Worm (Caenorhabditis elegans): Measurements from ENCODE around the gene C07A9.9.

C07A9.9 gene

ce11 chrIII:9714731-9715130 is 47.3 kb upstream of the C07A9.9 start:
- TF ChIP-seq pqm-1 (tag; optimal IDR thresholded peaks at IDR 0.05), result peak; percentile 28
- no peak for TF ChIP-seq ceh-82 (tag; optimal IDR thresholded peaks at IDR 0.05)
- TF ChIP-seq elt-2 (tag; optimal IDR thresholded peaks at IDR 0.05), result peak; percentile 80

- TF ChIP-seq pqm-1 (tag; optimal IDR thresholded peaks at IDR 0.05), result peak; percentile 0
- TF ChIP-seq hmg-11 (tag; optimal IDR thresholded peaks at IDR 0.05), result no peak
- TF ChIP-seq elt-2 (tag; optimal IDR thresholded peaks at IDR 0.05), result peak; percentile 76
- no peak for TF ChIP-seq ZK546.5 (tag; optimal IDR thresholded peaks at IDR 0.05)
- no peak for TF ChIP-seq aly-2 (tag; optimal IDR thresholded peaks at IDR 0.05)
Observed at ce11 chrIII:9713862-9714261, 46.4 kb upstream of the C07A9.9 start, which contains the start of gene ncx-6. Gene ncx-6 (minus strand): TSS chrIII:9713949.

- TF ChIP-seq unc-39 (tag; optimal IDR thresholded peaks at IDR 0.05), result no peak
- no peak for TF ChIP-seq ztf-11 (tag; optimal IDR thresholded peaks at IDR 0.05)
- TF ChIP-seq nhr-77 (tag; optimal IDR thresholded peaks at IDR 0.05), result no peak
- no peak for TF ChIP-seq elt-2 (tag; optimal IDR thresholded peaks at IDR 0.05)
- TF ChIP-seq ama-1 (optimal IDR thresholded peaks at IDR 0.05), result no peak
Observed at ce11 chrIII:9713182-9713581, 45.7 kb upstream of the C07A9.9 start.

ce11 chrIII:9711163-9711562 is 43.7 kb upstream of the C07A9.9 start:
- TF ChIP-seq nhr-11 (tag; optimal IDR thresholded peaks at IDR 0.05), result no peak
- TF ChIP-seq lin-39 (tag; optimal IDR thresholded peaks at IDR 0.05), result no peak
- no peak for TF ChIP-seq pqm-1 (tag; optimal IDR thresholded peaks at IDR 0.05)
- no peak for TF ChIP-seq egl-5 (tag; optimal IDR thresholded peaks at IDR 0.05)
- no peak for TF ChIP-seq ztf-4 (tag; optimal IDR thresholded peaks at IDR 0.05)
- no peak for TF ChIP-seq ceh-28 (tag; optimal IDR thresholded peaks at IDR 0.05)
- no peak for TF ChIP-seq ztf-11 (tag; optimal IDR thresholded peaks at IDR 0.05)
- no peak for TF ChIP-seq unc-39 (tag; optimal IDR thresholded peaks at IDR 0.05)

- TF ChIP-seq egl-5 (tag; optimal IDR thresholded peaks at IDR 0.05), result peak; percentile 18
- TF ChIP-seq lin-39 (tag; optimal IDR thresholded peaks at IDR 0.05), result peak; percentile 41
- TF ChIP-seq elt-1 (tag; optimal IDR thresholded peaks at IDR 0.05), result no peak
- no peak for TF ChIP-seq daf-12 (tag; optimal IDR thresholded peaks at IDR 0.05)
Observed at ce11 chrIII:9705157-9705905, 37.9 kb upstream of the C07A9.9 start.

- TF ChIP-seq eor-1 (tag; optimal IDR thresholded peaks at IDR 0.05) (no peak), nhr-28 (tag; optimal IDR thresholded peaks at IDR 0.05) (no peak), nfya-1 (tag; optimal IDR thresholded peaks at IDR 0.05; ENCODE audit: insufficient read depth) (peak; percentile 22)
Observed at ce11 chrIII:9704606-9704938, 37.1 kb upstream of the C07A9.9 start.

- TF ChIP-seq nfya-1 (tag; optimal IDR thresholded peaks at IDR 0.05; ENCODE audit: insufficient read depth), result peak; percentile 23
- no peak for TF ChIP-seq nhr-77 (tag; optimal IDR thresholded peaks at IDR 0.05)
- TF ChIP-seq mdl-1 (tag; optimal IDR thresholded peaks at IDR 0.05), result peak; percentile 33
- peak; percentile 40 for TF ChIP-seq pha-4 (tag; optimal IDR thresholded peaks at IDR 0.05)
- TF ChIP-seq zag-1 (tag; optimal IDR thresholded peaks at IDR 0.05), result peak; percentile 20
- no peak for TF ChIP-seq R02D3.7 (tag; optimal IDR thresholded peaks at IDR 0.05)
- no peak for TF ChIP-seq nhr-12 (tag; optimal IDR thresholded peaks at IDR 0.05)
- peak; percentile 3 for TF ChIP-seq ama-1 (optimal IDR thresholded peaks at IDR 0.05)
- no peak for TF ChIP-seq mml-1 (tag; optimal IDR thresholded peaks at IDR 0.05)
- peak; percentile 3 for TF ChIP-seq snpc-4 (tag; optimal IDR thresholded peaks at IDR 0.05)
- TF ChIP-seq tbx-2 (tag; optimal IDR thresholded peaks at IDR 0.05), result peak; percentile 40
- peak; percentile 75 for TF ChIP-seq lin-39 (tag; optimal IDR thresholded peaks at IDR 0.05)
- TF ChIP-seq aly-2 (tag; optimal IDR thresholded peaks at IDR 0.05), result no peak
- peak; percentile 45 for TF ChIP-seq nhr-23 (tag; optimal IDR thresholded peaks at IDR 0.05)
- TF ChIP-seq egl-27 (tag; optimal IDR thresholded peaks at IDR 0.05), result no peak
- no peak for TF ChIP-seq ceh-16 (tag; optimal IDR thresholded peaks at IDR 0.05)
- TF ChIP-seq hmg-11 (tag; optimal IDR thresholded peaks at IDR 0.05), result peak; percentile 49
- peak; percentile 2 for TF ChIP-seq jun-1 (tag; optimal IDR thresholded peaks at IDR 0.05)
- TF ChIP-seq lsy-12 (tag; optimal IDR thresholded peaks at IDR 0.05), result no peak
- TF ChIP-seq elt-2 (tag; optimal IDR thresholded peaks at IDR 0.05), result peak; percentile 12
- peak; percentile 37 for TF ChIP-seq ceh-82 (tag; optimal IDR thresholded peaks at IDR 0.05)
- no peak for TF ChIP-seq sea-2 (GFP tag; optimal IDR thresholded peaks at IDR 0.05)
- TF ChIP-seq nhr-28 (tag; optimal IDR thresholded peaks at IDR 0.05), result no peak
Observed at ce11 chrIII:9703747-9704605, 36.5 kb upstream of the C07A9.9 start.

Measured in whole organism, L3 larva.